Fruit fly (Drosophila melanogaster): Measurements from ENCODE around the gene by.

by gene

DNA sequence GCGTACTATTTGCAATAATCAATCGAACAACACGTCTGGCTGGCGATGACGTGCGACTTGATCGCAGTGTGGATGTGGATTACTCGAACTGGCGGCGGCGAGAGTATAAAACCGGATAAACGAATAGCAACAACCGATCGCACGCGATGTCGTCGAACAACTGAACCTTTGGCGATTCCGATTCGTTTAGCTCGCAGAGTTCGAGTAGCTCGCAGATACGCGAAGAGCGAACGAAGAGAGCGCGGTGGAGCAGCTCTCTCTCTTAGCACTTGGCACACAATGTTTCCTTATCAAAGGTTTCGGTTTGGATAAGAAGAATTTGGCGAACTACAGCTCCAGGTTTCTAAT lies 30.4 kb downstream of the by start, which contains the start of gene RhoL (continued):
- TF ChIP-seq Ets65A (GFP tag) (no peak), schlank (tag; optimal IDR thresholded peaks at IDR 0.05) (no peak), Hr3 (GFP tag; optimal IDR thresholded peaks at IDR 0.05) (no peak), CG18764 (GFP tag; optimal IDR thresholded peaks at IDR 0.05) (no peak), CG4820 (GFP tag; optimal IDR thresholded peaks at IDR 0.05) (no peak), slou (GFP tag; optimal IDR thresholded peaks at IDR 0.05) (no peak), zen2 (GFP tag; IDR thresholded peaks at IDR 0.05; ENCODE audit: partially characterized antibody) (peak; percentile 50; the same call in 2 of the 3 replicates), nau (GFP tag; optimal IDR thresholded peaks at IDR 0.05) (peak; percentile 37), CG7556 (GFP tag; optimal IDR thresholded peaks at IDR 0.05) (no peak), CG4360 (GFP tag; IDR thresholded peaks at IDR 0.05) (no peak), Jarid2 (GFP tag; optimal IDR thresholded peaks at IDR 0.05) (peak; percentile 98), tna (GFP tag; IDR thresholded peaks at IDR 0.05; ENCODE audit: partially characterized antibody) (peak; percentile 48; the same call in 1 of the 2 replicates), Bdp1 (GFP tag; optimal IDR thresholded peaks at IDR 0.05) (no peak), lov (optimal IDR thresholded peaks at IDR 0.05) (no peak), lov (GFP tag; IDR thresholded peaks at IDR 0.05) (peak; percentile 58; the same call in 1 of the 3 replicates), ewg (GFP tag; optimal IDR thresholded peaks at IDR 0.05) (no peak), CG16815 (GFP tag; optimal IDR thresholded peaks at IDR 0.05) (no peak), Max (GFP tag; optimal IDR thresholded peaks at IDR 0.05) (no peak), Fer2 (tag; optimal IDR thresholded peaks at IDR 0.05) (no peak), CG11695 (GFP tag; IDR thresholded peaks at IDR 0.05) (peak; percentile 48; the same call in 1 of the 3 replicates), danr (GFP tag; IDR thresholded peaks at IDR 0.05) (no peak), CG11696 (GFP tag; IDR thresholded peaks at IDR 0.05) (no peak), Six4 (GFP tag; optimal IDR thresholded peaks at IDR 0.05) (no peak), row (GFP tag; IDR thresholded peaks at IDR 0.05) (no peak), GATAe (GFP tag; conservative IDR thresholded peaks at IDR 0.05) (no peak; the same call in 1 of the 2 replicates), CG4424 (GFP tag; optimal IDR thresholded peaks at IDR 0.05) (no peak), CG9437 (GFP tag; optimal IDR thresholded peaks at IDR 0.05) (no peak), Trl (optimal IDR thresholded peaks at IDR 0.05) (peak; percentile 93), Trl (GFP tag; optimal IDR thresholded peaks at IDR 0.05) (peak; percentile 38), odd (GFP tag; optimal IDR thresholded peaks at IDR 0.05) (no peak), CG10565 (GFP tag; optimal IDR thresholded peaks at IDR 0.05) (no peak), HHEX (GFP tag; optimal IDR thresholded peaks at IDR 0.05) (peak; percentile 36), ranshi (GFP tag; IDR thresholded peaks at IDR 0.05) (no peak), ro (GFP tag; IDR thresholded peaks at IDR 0.05) (no peak), CG10366 (GFP tag; IDR thresholded peaks at IDR 0.05) (no peak), HLHmδ (GFP tag; optimal IDR thresholded peaks at IDR 0.05) (peak; percentile 90), CG11560 (tag; IDR thresholded peaks at IDR 0.05) (no peak), CG8290 (GFP tag; optimal IDR thresholded peaks at IDR 0.05) (no peak), CG8290 (tag; optimal IDR thresholded peaks at IDR 0.05) (peak in 1 of 2 experiments; percentile 70), CG17186 (GFP tag; optimal IDR thresholded peaks at IDR 0.05) (no peak), cas (GFP tag; IDR thresholded peaks at IDR 0.05) (no peak), Asciz (GFP tag; optimal IDR thresholded peaks at IDR 0.05) (no peak), Nf-YA (GFP tag; IDR thresholded peaks at IDR 0.05) (0 out of 2 replicates have a peak, but pooled peaks have one; percentile 24), MBD-R2 (GFP tag; IDR thresholded peaks at IDR 0.05) (no peak), dan (GFP tag; IDR thresholded peaks at IDR 0.05) (no peak), CoRest (tag; optimal IDR thresholded peaks at IDR 0.05) (no peak), toy (GFP tag; IDR thresholded peaks at IDR 0.05) (0 out of 2 replicates have a peak, but pooled peaks have one; percentile 40), Hey (tag; optimal IDR thresholded peaks at IDR 0.05) (no peak), Hr51 (GFP tag; optimal IDR thresholded peaks at IDR 0.05) (no peak), CG4730 (GFP tag; IDR thresholded peaks at IDR 0.05) (no peak), zen (tag; optimal IDR thresholded peaks at IDR 0.05) (no peak), repo (GFP tag; optimal IDR thresholded peaks at IDR 0.05) (no peak), cwo (GFP tag; optimal IDR thresholded peaks at IDR 0.05) (peak; percentile 7)
